Worm (Caenorhabditis elegans) whole organism, midembryonic: ENCODE data around the gene W10G11.1.
"Not testable (repeated sequence)": the region's sequence is repeated elsewhere in the genome, so short reads cannot be mapped to it uniquely, and the experiment has no call there.

Experiments used
- cog-1 ChIP-seq: sonication (generic microtip); optimal IDR thresholded peaks from 2 replicates; lab custom pipeline; 2016; ENCODE audit warnings: missing genetic modification characterization, missing compliant biosample characterization
- klf-2 ChIP-seq: fragments of 200-800 bp; sonication (Bioruptor generic); conservative IDR thresholded peaks from 2 replicates; pipeline ENCODE4 v1.3.6; 2022; ENCODE audit warnings: missing genetic modification reagents, missing genetic modification characterization, missing compliant biosample characterization
- med-1 ChIP-seq: sonication (generic microtip); optimal IDR thresholded peaks from 2 replicates; lab custom pipeline; 2017; ENCODE audit warnings: missing genetic modification characterization, mild to moderate bottlenecking, missing compliant biosample characterization, antibody characterized with exemption, missing genetic modification reagents; ENCODE audit not compliant: insufficient read depth
- tab-1 ChIP-seq: fragments of 200-800 bp; sonication (Bioruptor generic); IDR thresholded peaks from 2 replicates; pipeline ENCODE4 v1.3.6; 2022; ENCODE audit warnings: missing genetic modification characterization, missing compliant biosample characterization

- not testable (repeated sequence) for TF ChIP-seq cog-1 (tag; lab: Kevin White, UChicago); med-1 (GFP tag; lab: Kevin White, UChicago)
- TF ChIP-seq tab-1 (peak; percentile 77), klf-2 (GFP tag; lab: Robert Waterston, UW) (peak; percentile 64; the same call in 1 of the 2 replicates)
Measured at ce11 chrII:3567576-3567975, 7.1 kb upstream of the W10G11.1 start.
